Fruit fly (Drosophila melanogaster) whole organism, pupa: ENCODE data around the gene CG42238.

Source experiments
- CG10348 ChIP-seq: fragments of 200-800 bp; sonication (Bioruptor generic); IDR thresholded peaks from 2 replicates; pipeline ENCODE4 v1.3.6; 2022; ENCODE audit warnings: missing biosample characterization, missing genetic modification characterization
- CG12605 ChIP-seq: fragments of 200-800 bp; sonication (Bioruptor generic); IDR thresholded peaks from 2 replicates; pipeline ENCODE4 v1.3.6; 2022; ENCODE audit warnings: missing biosample characterization, missing genetic modification characterization
- CG13204 ChIP-seq: fragments of 200-800 bp; sonication (Bioruptor generic); optimal IDR thresholded peaks from 2 replicates; lab custom pipeline; 2018; ENCODE audit warnings: missing biosample characterization, mild to moderate bottlenecking, missing genetic modification characterization, moderate library complexity
- CG14655 ChIP-seq: fragments of 200-800 bp; sonication (Bioruptor generic); optimal IDR thresholded peaks from 3 replicates; lab custom pipeline; 2017; ENCODE audit warnings: mild to moderate bottlenecking, missing biosample characterization, missing genetic modification reagents, missing genetic modification characterization
- CG15710 ChIP-seq: fragments of 200-800 bp; sonication (Bioruptor generic); optimal IDR thresholded peaks from 2 replicates; lab custom pipeline; 2018; ENCODE audit warnings: missing biosample characterization, mild to moderate bottlenecking, missing genetic modification characterization, moderate library complexity
- CG17806 ChIP-seq: fragments of 200-800 bp; sonication (Bioruptor generic); optimal IDR thresholded peaks from 2 replicates; lab custom pipeline; 2018; ENCODE audit warnings: missing biosample characterization, mild to moderate bottlenecking, missing genetic modification characterization, moderate library complexity
- CG32121 ChIP-seq: fragments of 200-800 bp; sonication (Bioruptor generic); IDR thresholded peaks from 2 replicates; pipeline ENCODE4 v1.3.6; 2022; ENCODE audit warnings: missing biosample characterization, missing genetic modification characterization
- CG34367 ChIP-seq: fragments of 200-800 bp; sonication (Bioruptor generic); optimal IDR thresholded peaks from 2 replicates; lab custom pipeline; 2018; ENCODE audit warnings: missing biosample characterization, mild to moderate bottlenecking, missing genetic modification characterization
- CG4496 ChIP-seq: fragments of 200-800 bp; sonication (Bioruptor generic); IDR thresholded peaks from 3 replicates; pipeline ENCODE4 v1.3.6; 2022; ENCODE audit warnings: missing biosample characterization, missing genetic modification characterization
- CG8159 ChIP-seq: fragments of 200-800 bp; sonication (Bioruptor generic); optimal IDR thresholded peaks from 3 replicates; lab custom pipeline; 2018; ENCODE audit warnings: missing biosample characterization, mild to moderate bottlenecking, missing genetic modification characterization, moderate library complexity
- CG8301 ChIP-seq: fragments of 200-800 bp; sonication (Bioruptor generic); optimal IDR thresholded peaks from 2 replicates; lab custom pipeline; 2018; ENCODE audit warnings: missing biosample characterization, mild to moderate bottlenecking, missing genetic modification characterization
- CG9948 ChIP-seq: fragments of 200-800 bp; sonication (Bioruptor generic); optimal IDR thresholded peaks from 2 replicates; lab custom pipeline; 2018; ENCODE audit warnings: missing biosample characterization, mild to moderate bottlenecking, missing genetic modification characterization, moderate library complexity
- D1 ChIP-seq: fragments of 200-800 bp; sonication (Bioruptor generic); optimal IDR thresholded peaks from 2 replicates; lab custom pipeline; 2018; ENCODE audit warnings: missing biosample characterization, mild to moderate bottlenecking, missing genetic modification characterization, moderate library complexity
- EcR ChIP-seq: fragments of 200-800 bp; sonication (Bioruptor generic); optimal IDR thresholded peaks from 3 replicates; lab custom pipeline; 2019; ENCODE audit warnings: missing biosample characterization, missing genetic modification characterization, mild to moderate bottlenecking, moderate library complexity, missing genetic modification reagents
- Ets98B ChIP-seq: fragments of 200-800 bp; sonication (Bioruptor generic); IDR thresholded peaks from 2 replicates; pipeline ENCODE4 v1.3.6; 2022; ENCODE audit warnings: missing biosample characterization, missing genetic modification characterization
- Pif1A ChIP-seq: fragments of 200-800 bp; sonication (Bioruptor generic); optimal IDR thresholded peaks from 3 replicates; lab custom pipeline; 2016; ENCODE audit warnings: missing biosample characterization, missing genetic modification characterization
- Pif1B ChIP-seq: fragments of 200-800 bp; sonication (Bioruptor generic); optimal IDR thresholded peaks from 3 replicates; lab custom pipeline; 2016; ENCODE audit warnings: missing biosample characterization, missing genetic modification characterization
- Snoo ChIP-seq: fragments of 200-800 bp; sonication (Bioruptor generic); optimal IDR thresholded peaks from 3 replicates; lab custom pipeline; 2017; ENCODE audit warnings: missing biosample characterization, mild to moderate bottlenecking, missing genetic modification characterization, inconsistent platforms
- fd96Ca ChIP-seq: fragments of 200-800 bp; sonication (Bioruptor generic); IDR thresholded peaks from 3 replicates; pipeline ENCODE4 v1.3.6; 2022; ENCODE audit warnings: missing biosample characterization, missing genetic modification characterization
- gl ChIP-seq: fragments of 200-800 bp; sonication (Bioruptor generic); optimal IDR thresholded peaks from 2 replicates; lab custom pipeline; 2018; ENCODE audit warnings: missing biosample characterization, mild to moderate bottlenecking, missing genetic modification characterization
- rn ChIP-seq: fragments of 200-800 bp; sonication (Bioruptor generic); IDR thresholded peaks from 2 replicates; pipeline ENCODE4 v1.3.6; 2022; ENCODE audit warnings: missing biosample characterization, missing genetic modification characterization

CG42238 gene

DNA sequence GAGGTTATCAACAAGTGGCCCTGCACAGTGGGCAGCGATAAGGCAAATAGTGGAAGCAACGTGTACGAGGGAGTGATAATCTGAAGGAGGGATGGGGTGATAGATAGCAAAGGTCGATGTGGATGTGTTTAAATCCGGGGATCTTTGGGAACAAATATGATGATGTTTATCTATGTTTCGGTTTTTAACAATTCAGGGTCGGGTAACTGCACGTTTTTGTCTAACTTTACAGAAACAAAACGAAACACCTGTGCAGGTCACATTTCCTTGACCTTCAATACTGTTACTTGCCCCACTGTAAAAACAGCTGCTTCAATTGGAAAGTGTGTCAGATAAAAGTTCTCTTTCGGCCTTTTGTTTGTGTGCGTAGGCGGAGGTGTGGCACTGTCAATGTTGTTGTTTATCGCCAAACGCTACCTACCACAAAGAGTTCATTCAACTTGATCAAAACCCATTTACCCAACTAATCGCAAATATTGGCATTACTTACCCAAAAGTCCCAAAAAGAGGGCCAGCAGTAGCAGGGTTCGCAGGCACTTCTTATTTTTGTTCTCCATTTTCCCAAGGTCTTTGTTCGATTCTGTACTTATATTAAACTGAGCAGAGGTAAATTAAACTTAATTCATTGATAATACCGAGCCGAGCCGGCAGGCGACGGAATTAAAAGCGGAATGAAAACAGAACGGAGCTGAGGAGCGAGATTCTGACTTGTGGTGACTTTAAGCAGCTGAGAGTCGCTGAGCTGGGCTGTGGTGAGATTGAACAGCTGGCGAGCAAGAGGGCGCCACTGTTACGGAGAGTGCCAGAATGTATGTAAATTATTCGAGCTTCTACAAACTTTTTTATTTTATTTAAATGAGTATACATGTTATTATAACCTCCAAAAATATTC lies 129.5 kb downstream of the CG42238 start, which contains the start of gene Mtp:
TSS of gene Mtp (minus strand) at position 681 of the 892 bp plus-strand sequence.
- TF ChIP-seq CG34367 (tag; lab: Kevin White, UChicago) (peak; percentile 66), fd96Ca (GFP tag; lab: Robert Waterston, UW) (peak; percentile 83), CG12605 (GFP tag; lab: Robert Waterston, UW) (peak; percentile 76), CG14655 (no peak), CG13204 (no peak), D1 (tag; lab: Kevin White, UChicago) (no peak), EcR (peak; percentile 89), CG10348 (no peak), Pif1B (GFP tag; lab: Kevin White, UChicago) (peak; percentile 81), CG15710 (tag; lab: Kevin White, UChicago) (peak; percentile 73), CG9948 (tag; lab: Kevin White, UChicago) (peak; percentile 74), gl (tag; lab: Kevin White, UChicago) (peak; percentile 57), CG17806 (peak; percentile 72), CG8301 (tag; lab: Kevin White, UChicago) (peak; percentile 81), rn (GFP tag; lab: Robert Waterston, UW) (0 out of 2 replicates have a peak, but pooled peaks have one; percentile 34), Ets98B (peak; percentile 74), Pif1A (GFP tag; lab: Kevin White, UChicago) (peak; percentile 82), CG4496 (peak; percentile 71), Snoo (tag; lab: Kevin White, UChicago) (peak; percentile 76), CG8159 (tag; lab: Kevin White, UChicago) (peak; percentile 72), CG32121 (GFP tag; lab: Robert Waterston, UW) (peak; percentile 84)

DNA sequence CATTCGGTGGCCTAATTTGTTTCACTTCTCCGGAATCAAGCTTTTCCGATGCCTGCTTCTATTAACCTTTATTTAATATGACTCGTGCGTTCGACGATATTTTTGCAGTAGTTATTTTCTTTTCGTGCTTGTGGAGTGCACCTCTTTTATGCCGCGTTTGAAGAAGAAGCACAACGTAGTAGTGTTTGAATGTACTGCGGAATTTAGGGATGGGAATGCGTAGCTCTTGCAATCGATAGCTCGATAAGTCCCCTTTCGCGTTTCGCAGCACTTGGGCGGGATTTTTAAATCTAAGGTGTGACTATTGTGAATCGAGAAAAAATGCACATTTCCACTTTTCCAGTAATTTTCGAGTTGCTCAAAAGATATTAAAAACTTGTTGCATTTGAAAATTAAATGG lies 133.2 kb downstream of the CG42238 start, which contains the start of the genes CG43739 and sky:
TSS of gene CG43739 (minus strand) at position 199 of the 400 bp plus-strand sequence.
TSS of gene sky (minus strand) at position 199 of the 400 bp plus-strand sequence.
- TF ChIP-seq Pif1A (GFP tag; lab: Kevin White, UChicago) (no peak), CG17806 (no peak), EcR (no peak), Pif1B (GFP tag; lab: Kevin White, UChicago) (no peak), CG13204 (no peak), CG4496 (0 out of 3 replicates have a peak, but pooled peaks have one; percentile 6), CG9948 (tag; lab: Kevin White, UChicago) (no peak), CG10348 (no peak), CG32121 (GFP tag; lab: Robert Waterston, UW) (no peak), Ets98B (peak; percentile 18; the same call in 1 of the 2 replicates), Snoo (tag; lab: Kevin White, UChicago) (no peak), CG8159 (tag; lab: Kevin White, UChicago) (no peak)

DNA sequence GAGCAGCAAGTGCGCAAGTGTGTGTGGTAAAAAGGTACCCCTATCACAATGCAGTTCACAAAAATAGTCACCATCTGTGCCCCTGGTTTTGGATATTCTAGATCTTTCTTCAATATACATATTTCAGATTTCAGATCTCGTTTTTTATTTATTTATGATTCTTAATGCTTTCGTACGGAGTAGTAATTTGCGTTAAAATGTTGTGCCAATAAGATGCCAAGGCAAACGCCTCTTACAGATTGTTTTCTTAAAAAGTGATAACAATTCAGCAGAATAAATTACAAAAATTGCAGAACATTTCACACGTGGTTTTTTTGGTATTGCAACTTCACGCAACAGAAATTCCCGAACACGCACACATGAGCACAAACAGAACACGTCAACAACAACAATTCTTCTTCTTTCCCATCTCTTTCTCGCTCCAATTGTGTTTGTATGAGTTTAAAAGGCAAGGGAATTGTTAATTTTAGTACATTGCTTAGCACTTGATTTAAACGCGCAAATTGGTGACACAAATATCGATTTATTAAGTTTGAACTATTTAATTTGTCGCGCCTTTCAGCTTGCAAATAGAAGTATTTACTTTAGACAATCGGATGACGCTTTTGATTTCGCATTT lies 133.8 kb downstream of the CG42238 start:
- TF ChIP-seq gl (tag; lab: Kevin White, UChicago) (no peak), D1 (tag; lab: Kevin White, UChicago) (no peak), Snoo (tag; lab: Kevin White, UChicago) (peak; percentile 71), CG9948 (tag; lab: Kevin White, UChicago) (peak; percentile 46), CG15710 (tag; lab: Kevin White, UChicago) (peak; percentile 65), CG13204 (no peak), Pif1B (GFP tag; lab: Kevin White, UChicago) (peak; percentile 77), Ets98B (peak; percentile 74), CG4496 (peak; percentile 71), Pif1A (GFP tag; lab: Kevin White, UChicago) (peak; percentile 15), CG32121 (GFP tag; lab: Robert Waterston, UW) (peak; percentile 34; the same call in 1 of the 2 replicates), rn (GFP tag; lab: Robert Waterston, UW) (no peak), CG14655 (peak; percentile 29), CG8159 (tag; lab: Kevin White, UChicago) (no peak), CG17806 (peak; percentile 25), EcR (no peak), fd96Ca (GFP tag; lab: Robert Waterston, UW) (no peak), CG34367 (tag; lab: Kevin White, UChicago) (peak; percentile 36), CG10348 (0 out of 2 replicates have a peak, but pooled peaks have one; percentile 32), CG12605 (GFP tag; lab: Robert Waterston, UW) (peak; percentile 87), CG8301 (tag; lab: Kevin White, UChicago) (peak; percentile 69)

DNA sequence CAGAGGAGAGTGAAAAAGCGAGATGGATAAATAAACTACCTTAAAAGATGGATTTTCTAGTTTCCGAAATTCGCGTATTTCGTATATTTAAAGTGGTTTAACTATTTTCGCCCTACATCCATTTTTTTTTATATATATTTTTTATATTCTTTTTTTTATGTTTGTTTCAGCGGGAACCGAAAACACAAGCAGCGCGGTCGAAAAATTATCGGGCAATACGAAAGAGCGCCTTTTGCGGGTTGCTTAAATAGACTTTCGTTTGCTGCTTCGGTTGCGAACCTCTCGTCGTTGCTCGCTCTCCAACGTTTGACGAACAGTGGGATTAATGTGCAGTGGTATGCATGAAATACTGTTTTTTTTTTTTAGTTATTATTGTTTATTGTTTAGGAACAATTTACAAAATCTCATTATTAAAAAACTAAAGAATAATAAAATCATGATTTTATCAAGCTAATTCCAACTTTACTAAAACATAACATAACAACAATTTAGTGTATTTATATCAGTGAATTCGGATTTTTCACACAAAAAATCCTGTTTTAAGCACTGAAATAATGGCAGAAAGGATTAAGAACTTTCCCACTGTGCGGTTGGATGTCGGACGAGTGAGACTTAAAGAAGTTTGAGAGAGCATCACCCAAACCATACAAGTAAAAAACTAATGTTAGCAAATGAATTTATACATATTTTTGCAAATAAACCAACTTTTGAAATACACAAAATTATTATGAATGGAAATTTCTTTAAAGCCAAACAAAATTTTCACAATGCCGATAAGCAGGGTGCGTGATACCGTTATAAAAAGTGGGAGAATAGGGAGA lies 134.5 kb downstream of the CG42238 start:
- TF ChIP-seq Snoo (tag; lab: Kevin White, UChicago) (peak; percentile 40), EcR (no peak), CG14655 (peak; percentile 88), CG12605 (GFP tag; lab: Robert Waterston, UW) (0 out of 2 replicates have a peak, but pooled peaks have one; percentile 10), CG8159 (tag; lab: Kevin White, UChicago) (peak; percentile 88), CG10348 (no peak), Pif1B (GFP tag; lab: Kevin White, UChicago) (peak; percentile 52), CG8301 (tag; lab: Kevin White, UChicago) (peak; percentile 88), fd96Ca (GFP tag; lab: Robert Waterston, UW) (peak; percentile 13; the same call in 2 of the 3 replicates), CG17806 (peak; percentile 87), CG15710 (tag; lab: Kevin White, UChicago) (peak; percentile 51), CG4496 (peak; percentile 28; the same call in 2 of the 3 replicates), CG32121 (GFP tag; lab: Robert Waterston, UW) (peak; percentile 65; the same call in 1 of the 2 replicates), Pif1A (GFP tag; lab: Kevin White, UChicago) (peak; percentile 84), CG13204 (no peak), rn (GFP tag; lab: Robert Waterston, UW) (no peak; the same call in 1 of the 2 replicates), gl (tag; lab: Kevin White, UChicago) (peak; percentile 55), Ets98B (no peak; the same call in 1 of the 2 replicates), CG9948 (tag; lab: Kevin White, UChicago) (peak; percentile 87), D1 (tag; lab: Kevin White, UChicago) (peak; percentile 80), CG34367 (tag; lab: Kevin White, UChicago) (peak; percentile 54)
